Worm (Caenorhabditis elegans) whole organism, L4/young adult: ENCODE data around the gene nhr-120.

ENCODE experiments used
- W03F9.2 ChIP-seq: fragments of 150-350 bp; optimal IDR thresholded peaks from 2 replicates; lab custom pipeline; 2014; ENCODE audit warnings: missing biosample characterization, missing genetic modification characterization
- dao-5 ChIP-seq: sonication (generic microtip); optimal IDR thresholded peaks from 2 replicates; lab custom pipeline; 2016; ENCODE audit warnings: missing genotype, missing genetic modification characterization, moderate library complexity, missing compliant biosample characterization
- him-1 ChIP-seq: sonication (generic microtip); optimal IDR thresholded peaks from 2 replicates; lab custom pipeline; 2016; ENCODE audit warnings: missing genotype, missing genetic modification reagents, missing genetic modification characterization, missing compliant biosample characterization

- no peak for TF ChIP-seq him-1 (tag; lab: Kevin White, UChicago)
- TF ChIP-seq dao-5 (tag; lab: Kevin White, UChicago) = no peak
- no peak for TF ChIP-seq W03F9.2 (tag; lab: Kevin White, UChicago)
Observed at ce11 chrX:6656251-6656650, 15.8 kb upstream of the nhr-120 start.
